Worm (Caenorhabditis elegans): ENCODE measurements around the gene sek-4.

DNA sequence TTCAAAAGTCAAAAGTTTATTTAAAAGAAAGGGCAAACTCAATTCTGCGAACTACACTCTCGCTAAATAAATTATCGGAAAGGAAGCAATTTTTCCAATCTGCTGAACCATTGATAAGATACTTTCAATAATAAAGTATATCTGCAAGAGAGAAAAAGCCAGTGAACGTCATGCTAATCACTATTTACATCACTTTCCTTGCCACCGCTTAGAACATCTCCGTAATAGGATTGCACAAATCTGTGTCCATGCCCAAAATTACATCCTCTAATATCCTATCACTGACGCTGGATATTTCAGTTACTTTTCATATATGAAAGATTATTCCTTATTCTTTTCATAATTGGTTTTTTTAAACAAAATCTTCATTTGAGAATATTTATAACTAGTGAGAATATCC lies 7.9 kb downstream of the sek-4 start:
- TF ChIP-seq F13H6.1 (tag; optimal IDR thresholded peaks at IDR 0.05) (no peak), lin-11 (tag; optimal IDR thresholded peaks at IDR 0.05) (no peak), pha-4 (tag; optimal IDR thresholded peaks at IDR 0.05) (no peak), pag-3 (tag; optimal IDR thresholded peaks at IDR 0.05; ENCODE audit: borderline replicate concordance) (no peak), ceh-24 (tag; optimal IDR thresholded peaks at IDR 0.05) (no peak), ets-4 (tag; optimal IDR thresholded peaks at IDR 0.05) (no peak), K02D7.2 (tag; optimal IDR thresholded peaks at IDR 0.05) (no peak)
